Fruit fly (Drosophila melanogaster) whole organism, embryonic: ENCODE measurements around the gene CG31538.

ENCODE experiments used
- Blimp-1 ChIP-seq: fragments of 200-800 bp; sonication (Bioruptor generic); optimal IDR thresholded peaks from 3 replicates; lab custom pipeline; 2018; ENCODE audit warnings: missing biosample characterization, missing genetic modification characterization, mild to moderate bottlenecking, moderate library complexity, missing genetic modification reagents
- CG12391 ChIP-seq: fragments of 200-800 bp; sonication (Bioruptor generic); optimal IDR thresholded peaks from 3 replicates; lab custom pipeline; 2018; ENCODE audit warnings: missing biosample characterization, mild to moderate bottlenecking, missing genetic modification characterization, moderate library complexity
- CG3726 ChIP-seq: fragments of 200-800 bp; sonication (Bioruptor generic); IDR thresholded peaks from 3 replicates; pipeline ENCODE4, ENCODE4 v1.3.6; 2022; ENCODE audit warnings: missing biosample characterization, missing genetic modification characterization
- CG8089 ChIP-seq: fragments of 200-800 bp; sonication (Bioruptor generic); optimal IDR thresholded peaks from 3 replicates; lab custom pipeline; 2016; ENCODE audit warnings: missing biosample characterization, missing genetic modification characterization
- Dll ChIP-seq: fragments of 200-800 bp; sonication (Bioruptor generic); IDR thresholded peaks from 4 replicates; pipeline ENCODE4 v1.3.6; 2022; ENCODE audit warnings: missing biosample characterization, missing genetic modification characterization; ENCODE audit not compliant: partially characterized antibody
- cg ChIP-seq: fragments of 200-800 bp; sonication (Bioruptor generic); optimal IDR thresholded peaks from 3 replicates; lab custom pipeline; 2019; ENCODE audit warnings: missing biosample characterization, mild to moderate bottlenecking, missing genetic modification characterization, moderate library complexity
- dmrt99B ChIP-seq: fragments of 200-800 bp; sonication (Bioruptor generic); optimal IDR thresholded peaks from 2 replicates; lab custom pipeline; 2018; ENCODE audit warnings: missing biosample characterization, mild to moderate bottlenecking, missing genetic modification characterization, moderate library complexity
- exex ChIP-seq: fragments of 200-800 bp; sonication (Bioruptor generic); optimal IDR thresholded peaks from 4 replicates; lab custom pipeline; 2018; ENCODE audit warnings: missing biosample characterization, mild to moderate bottlenecking, missing genetic modification characterization, moderate library complexity
- grn ChIP-seq: fragments of 200-800 bp; sonication (Bioruptor generic); optimal IDR thresholded peaks from 3 replicates; lab custom pipeline; 2017; ENCODE audit warnings: missing biosample characterization, missing genetic modification characterization
- otp ChIP-seq: fragments of 200-800 bp; sonication (Bioruptor generic); IDR thresholded peaks from 3 replicates; pipeline ENCODE4, ENCODE4 v1.3.6; 2022; ENCODE audit warnings: missing biosample characterization, missing genetic modification characterization
- sens-2 ChIP-seq: fragments of 200-800 bp; sonication (Bioruptor generic); IDR thresholded peaks from 2 replicates; pipeline ENCODE4 v1.3.6; 2022; ENCODE audit warnings: missing biosample characterization, missing genetic modification characterization
- wdn ChIP-seq: fragments of 200-800 bp; sonication (Bioruptor generic); IDR thresholded peaks from 2 replicates; pipeline ENCODE4 v1.3.6; 2022; ENCODE audit warnings: missing biosample characterization, missing genetic modification characterization

- no peak for TF ChIP-seq wdn (GFP tag; lab: Robert Waterston, UW)
- TF ChIP-seq Blimp-1 (GFP tag; lab: Kevin White, UChicago) = no peak
- no peak for TF ChIP-seq dmrt99B (tag; lab: Kevin White, UChicago)
- no peak for TF ChIP-seq otp (GFP tag; lab: Robert Waterston, UW)
- TF ChIP-seq sens-2 (GFP tag; lab: Robert Waterston, UW) = no peak
- no peak for TF ChIP-seq Dll
- TF ChIP-seq CG12391 (tag; lab: Kevin White, UChicago) = no peak
- no peak for TF ChIP-seq exex (tag; lab: Kevin White, UChicago)
- TF ChIP-seq cg = no peak
- TF ChIP-seq grn (GFP tag; lab: Kevin White, UChicago) = no peak
- no peak for TF ChIP-seq CG3726 (GFP tag; lab: Robert Waterston, UW)
- no peak for TF ChIP-seq CG8089 (GFP tag; lab: Kevin White, UChicago)
Measured at dm6 chr3R:5252853-5253252, 24.8 kb downstream of the CG31538 start, which contains the start of gene CG1113.
